Fruit fly (Drosophila melanogaster) whole organism, embryonic: ENCODE measurements around the gene Sqor.

Experiments used
- Atf-2 ChIP-seq: fragments of 200-800 bp; sonication (Bioruptor generic); optimal IDR thresholded peaks from 2 replicates; lab custom pipeline; 2016; ENCODE audit warnings: missing biosample characterization, missing genetic modification characterization
- Bdp1 ChIP-seq: fragments of 200-800 bp; sonication (Bioruptor generic); optimal IDR thresholded peaks from 3 replicates; lab custom pipeline; 2016; ENCODE audit warnings: missing biosample characterization, missing genetic modification characterization
- Blimp-1 ChIP-seq: fragments of 200-800 bp; sonication (Bioruptor generic); optimal IDR thresholded peaks from 3 replicates; lab custom pipeline; 2018; ENCODE audit warnings: missing biosample characterization, missing genetic modification characterization, mild to moderate bottlenecking, moderate library complexity, missing genetic modification reagents
- CG10147 ChIP-seq: fragments of 200-800 bp; sonication (Bioruptor generic); optimal IDR thresholded peaks from 2 replicates; lab custom pipeline; 2019; ENCODE audit warnings: missing biosample characterization, mild to moderate bottlenecking, missing genetic modification characterization, moderate library complexity
- CG10209 ChIP-seq: fragments of 200-800 bp; sonication (Bioruptor generic); optimal IDR thresholded peaks from 3 replicates; lab custom pipeline; 2017; ENCODE audit warnings: missing biosample characterization, mild to moderate bottlenecking, missing genetic modification characterization, missing genetic modification reagents
- CG10267 ChIP-seq: fragments of 200-800 bp; sonication (Bioruptor generic); optimal IDR thresholded peaks from 2 replicates; lab custom pipeline; 2018; ENCODE audit warnings: missing biosample characterization, mild to moderate bottlenecking, missing genetic modification characterization, moderate library complexity
- CG10654 ChIP-seq: fragments of 200-800 bp; sonication (Bioruptor generic); optimal IDR thresholded peaks from 2 replicates; lab custom pipeline; 2016; ENCODE audit warnings: missing biosample characterization, missing genetic modification characterization
- CG12299 ChIP-seq: fragments of 200-800 bp; sonication (Bioruptor generic); optimal IDR thresholded peaks from 2 replicates; lab custom pipeline; 2018; ENCODE audit warnings: missing biosample characterization, mild to moderate bottlenecking, missing genetic modification characterization
- CG12391 ChIP-seq: fragments of 200-800 bp; sonication (Bioruptor generic); optimal IDR thresholded peaks from 3 replicates; lab custom pipeline; 2018; ENCODE audit warnings: missing biosample characterization, mild to moderate bottlenecking, missing genetic modification characterization, moderate library complexity
- CG16863 ChIP-seq: fragments of 200-800 bp; sonication (Bioruptor generic); optimal IDR thresholded peaks from 3 replicates; lab custom pipeline; 2016; ENCODE audit warnings: missing biosample characterization, missing genetic modification characterization
- CG31365 ChIP-seq: fragments of 200-800 bp; sonication (Bioruptor generic); optimal IDR thresholded peaks from 2 replicates; lab custom pipeline; 2018; ENCODE audit warnings: missing biosample characterization, mild to moderate bottlenecking, missing genetic modification characterization
- CG4404 ChIP-seq: fragments of 200-800 bp; sonication (Bioruptor generic); IDR thresholded peaks from 2 replicates; pipeline ENCODE4 v1.3.6; 2022; ENCODE audit warnings: missing biosample characterization, missing genetic modification characterization
- CG7357 ChIP-seq: fragments of 200-800 bp; sonication (Bioruptor generic); IDR thresholded peaks from 3 replicates; pipeline ENCODE4 v1.3.6; 2022; ENCODE audit warnings: missing biosample characterization, missing genetic modification characterization
- CG7372 ChIP-seq: fragments of 200-800 bp; sonication (Bioruptor generic); IDR thresholded peaks from 2 replicates; pipeline ENCODE4 v1.3.6; 2022; ENCODE audit warnings: missing biosample characterization, missing genetic modification characterization
- CG7987 ChIP-seq: fragments of 200-800 bp; sonication (Bioruptor generic); optimal IDR thresholded peaks from 2 replicates; lab custom pipeline; 2018; ENCODE audit warnings: missing biosample characterization, mild to moderate bottlenecking, missing genetic modification characterization, moderate library complexity
- CG8924 ChIP-seq: fragments of 200-800 bp; optimal IDR thresholded peaks from 3 replicates; lab custom pipeline; 2019; ENCODE audit warnings: missing biosample characterization, mild to moderate bottlenecking, missing genetic modification characterization, moderate library complexity
- Camta ChIP-seq: fragments of 200-800 bp; sonication (Bioruptor generic); optimal IDR thresholded peaks from 2 replicates; lab custom pipeline; 2016; ENCODE audit warnings: missing biosample characterization, missing genetic modification characterization
- D19A ChIP-seq: fragments of 200-800 bp; optimal IDR thresholded peaks from 3 replicates; lab custom pipeline; 2019; ENCODE audit warnings: missing biosample characterization, mild to moderate bottlenecking, missing genetic modification characterization, moderate library complexity
- Ets65A ChIP-seq: fragments of 200-800 bp; sonication (Bioruptor generic); peaks from one replicate; lab custom pipeline; 2016; ENCODE audit warnings: missing biosample characterization, missing genetic modification characterization
- GATAe ChIP-seq: fragments of 200-800 bp; sonication (Bioruptor generic); conservative IDR thresholded peaks from 2 replicates; pipeline ENCODE4 v1.3.6; 2022; ENCODE audit warnings: missing biosample characterization, missing genetic modification characterization
- HLHmδ ChIP-seq: fragments of 200-800 bp; sonication (Bioruptor generic); optimal IDR thresholded peaks from 2 replicates; lab custom pipeline; 2018; ENCODE audit warnings: missing biosample characterization, mild to moderate bottlenecking, missing genetic modification characterization, moderate library complexity
- MTF-1 ChIP-seq: fragments of 200-800 bp; sonication (Bioruptor generic); optimal IDR thresholded peaks from 2 replicates; lab custom pipeline; 2018; ENCODE audit warnings: missing biosample characterization, mild to moderate bottlenecking, missing genetic modification characterization, borderline replicate concordance
- Max ChIP-seq: fragments of 200-800 bp; sonication (Bioruptor generic); optimal IDR thresholded peaks from 2 replicates; lab custom pipeline; 2016; ENCODE audit warnings: missing biosample characterization, mild to moderate bottlenecking, missing genetic modification characterization
- NC2β ChIP-seq: fragments of 200-800 bp; sonication (Bioruptor generic); optimal IDR thresholded peaks from 2 replicates; lab custom pipeline; 2016; ENCODE audit warnings: missing biosample characterization, missing genetic modification characterization
- Ptx1 ChIP-seq: fragments of 200-800 bp; sonication (Bioruptor generic); IDR thresholded peaks from 2 replicates; pipeline ENCODE4 v1.3.6; 2022; ENCODE audit warnings: missing biosample characterization, missing genetic modification characterization
- Spps ChIP-seq: fragments of 200-800 bp; sonication (Bioruptor generic); optimal IDR thresholded peaks from 2 replicates; lab custom pipeline; 2018; ENCODE audit warnings: missing biosample characterization, mild to moderate bottlenecking, missing genetic modification characterization
- Usf ChIP-seq: fragments of 200-800 bp; sonication (Bioruptor generic); optimal IDR thresholded peaks from 2 replicates; lab custom pipeline; 2017; ENCODE audit warnings: missing genotype, missing biosample characterization, missing genetic modification characterization
- Vsx1 ChIP-seq: fragments of 200-800 bp; sonication (Bioruptor generic); optimal IDR thresholded peaks from 2 replicates; lab custom pipeline; 2017; ENCODE audit warnings: missing biosample characterization, mild to moderate bottlenecking, missing genetic modification characterization, missing genetic modification reagents
- cas ChIP-seq: fragments of 200-800 bp; sonication (Bioruptor generic); IDR thresholded peaks from 2 replicates; pipeline ENCODE4 v1.3.6; 2022; ENCODE audit warnings: missing biosample characterization, missing genetic modification characterization
- chif ChIP-seq, 2 experiments: fragments of 200-800 bp; sonication (Bioruptor generic); optimal IDR thresholded peaks; 3 replicates each; lab custom pipeline; 2016; ENCODE audit warnings: missing biosample characterization in 2 of 2, missing genetic modification characterization in 2 of 2
- chn ChIP-seq: fragments of 200-800 bp; sonication (Bioruptor generic); optimal IDR thresholded peaks from 2 replicates; lab custom pipeline; 2016; ENCODE audit warnings: missing biosample characterization, missing genetic modification characterization
- croc ChIP-seq: fragments of 200-800 bp; sonication (Bioruptor generic); conservative IDR thresholded peaks from 3 replicates; pipeline ENCODE4 v1.3.6; 2022; ENCODE audit warnings: missing biosample characterization, missing genetic modification characterization
- dati ChIP-seq: fragments of 200-800 bp; sonication (Bioruptor generic); IDR thresholded peaks from 2 replicates; pipeline ENCODE4 v1.3.6; 2022; ENCODE audit warnings: missing biosample characterization, missing genetic modification characterization
- dmrt11E ChIP-seq: fragments of 200-800 bp; sonication (Bioruptor generic); optimal IDR thresholded peaks from 3 replicates; lab custom pipeline; 2018; ENCODE audit warnings: missing biosample characterization, mild to moderate bottlenecking, missing genetic modification characterization, moderate library complexity
- eve ChIP-seq, 2 experiments: fragments of >200 bp; optimal IDR thresholded peaks; 2 replicates each; lab custom pipeline; 2017; ENCODE audit warnings: missing biosample characterization in 2 of 2, missing genetic modification characterization in 2 of 2
- ftz-f1 ChIP-seq: fragments of 200-800 bp; sonication (Bioruptor generic); optimal IDR thresholded peaks from 2 replicates; lab custom pipeline; 2016; ENCODE audit warnings: missing biosample characterization, missing genetic modification characterization
- gfzf ChIP-seq: fragments of 200-800 bp; sonication (Bioruptor generic); optimal IDR thresholded peaks from 2 replicates; lab custom pipeline; 2016; ENCODE audit warnings: missing biosample characterization, mild to moderate bottlenecking, missing genetic modification characterization, moderate library complexity
- gsb-n ChIP-seq: fragments of 200-800 bp; sonication (Bioruptor generic); optimal IDR thresholded peaks from 3 replicates; lab custom pipeline; 2018; ENCODE audit warnings: missing biosample characterization, mild to moderate bottlenecking, missing genetic modification characterization
- hkb ChIP-seq, 2 experiments: fragments of 200-800 bp in 1 of 2; fragments of >200 bp in 1 of 2; sonication (Bioruptor generic) in 1 of 2; IDR thresholded peaks in 1 of 2; optimal IDR thresholded peaks in 1 of 2; 2 replicates each; pipeline versions ENCODE4 v1.3.6 to Lab custom; 2017 to 2022; ENCODE audit warnings: missing biosample characterization in 1 of 2, missing genetic modification characterization in 1 of 2
- lola ChIP-seq, 3 experiments: fragments of >200 bp in 2 of 3; fragments of 200-800 bp in 1 of 3; sonication (Bioruptor generic) in 1 of 3; optimal IDR thresholded peaks; 2 replicates each; lab custom pipeline; 2017 to 2019; ENCODE audit warnings: missing biosample characterization in 3 of 3, missing genetic modification characterization in 3 of 3, mild to moderate bottlenecking in 1 of 3, moderate library complexity in 1 of 3
- pho ChIP-seq: fragments of 200-800 bp; sonication (Bioruptor generic); optimal IDR thresholded peaks from 2 replicates; lab custom pipeline; 2016; ENCODE audit warnings: missing biosample characterization, missing genetic modification characterization
- sd ChIP-seq: fragments of 200-800 bp; sonication (Bioruptor generic); optimal IDR thresholded peaks from 3 replicates; lab custom pipeline; 2018; ENCODE audit warnings: missing biosample characterization, mild to moderate bottlenecking, missing genetic modification characterization, moderate library complexity
- sens ChIP-seq: fragments of 200-800 bp; sonication (Bioruptor generic); peaks from one replicate; lab custom pipeline; 2016; ENCODE audit warnings: missing biosample characterization, missing genetic modification characterization
- sima ChIP-seq: fragments of 200-800 bp; sonication (Bioruptor generic); optimal IDR thresholded peaks from 2 replicates; lab custom pipeline; 2016; ENCODE audit warnings: missing biosample characterization, missing genetic modification characterization
- slbo ChIP-seq: fragments of 200-800 bp; sonication (Bioruptor generic); IDR thresholded peaks from 2 replicates; pipeline ENCODE4 v1.3.6; 2022; ENCODE audit warnings: missing biosample characterization, missing genetic modification characterization
- tap ChIP-seq: fragments of 200-800 bp; optimal IDR thresholded peaks from 3 replicates; lab custom pipeline; 2019; ENCODE audit warnings: missing biosample characterization, mild to moderate bottlenecking, missing genetic modification characterization, moderate library complexity
- tgo ChIP-seq: fragments of 200-800 bp; sonication (Bioruptor generic); IDR thresholded peaks from 3 replicates; pipeline ENCODE4 v1.3.6; 2022; ENCODE audit warnings: missing biosample characterization, missing genetic modification characterization
- tll ChIP-seq, 2 experiments: fragments of 200-800 bp in 1 of 2; fragments of >200 bp in 1 of 2; sonication (Bioruptor generic) in 1 of 2; optimal IDR thresholded peaks; 2 replicates each; lab custom pipeline; 2017 to 2019; ENCODE audit warnings: missing biosample characterization in 2 of 2, missing genetic modification characterization in 2 of 2, mild to moderate bottlenecking in 1 of 2, moderate library complexity in 1 of 2
- toy ChIP-seq: fragments of 200-800 bp; sonication (Bioruptor generic); IDR thresholded peaks from 2 replicates; pipeline ENCODE4 v1.3.6; 2022; ENCODE audit warnings: missing biosample characterization, missing genetic modification characterization
- yki ChIP-seq: fragments of >200 bp; optimal IDR thresholded peaks from 3 replicates; lab custom pipeline; 2018

Gene Sqor

DNA sequence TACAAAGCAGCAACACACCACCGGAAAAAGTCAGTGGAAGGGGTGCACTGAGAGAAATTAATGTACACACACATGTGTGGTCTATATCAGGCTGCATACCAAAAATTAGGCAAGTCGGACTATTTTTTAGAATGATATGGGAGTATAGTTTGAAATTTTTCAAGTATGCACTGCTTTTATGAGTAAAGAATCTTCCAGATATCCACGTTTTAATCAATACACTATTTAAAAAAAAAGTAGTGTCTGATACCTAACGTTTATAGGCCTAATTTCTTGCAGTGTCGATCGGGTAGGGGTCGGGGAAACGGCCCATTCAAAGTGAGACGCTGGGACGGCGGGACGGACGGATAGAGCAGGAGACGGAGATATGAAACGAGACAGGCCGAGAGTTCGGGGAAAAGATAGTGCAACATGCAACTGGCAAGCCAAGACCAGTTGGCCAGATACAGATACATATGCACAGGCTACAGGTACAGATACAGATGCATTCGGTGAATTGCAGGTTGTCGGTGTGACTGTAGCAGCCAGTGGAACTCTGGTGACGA lies 9.5 kb upstream of the Sqor start (continued):
- peak; percentile 95 for TF ChIP-seq chn
- TF ChIP-seq Max (GFP tag; lab: Kevin White, UChicago), result peak; percentile 83
- peak; percentile 94 for TF ChIP-seq CG16863 (GFP tag; lab: Kevin White, UChicago)
- TF ChIP-seq Ptx1 (GFP tag; lab: Robert Waterston, UW), result peak; percentile 93
- peak; percentile 11 for TF ChIP-seq HLHmδ (GFP tag; lab: Kevin White, UChicago)
- peak; percentile 96 for TF ChIP-seq gsb-n (tag; lab: Kevin White, UChicago)
- peak; percentile 93 to 98 for TF ChIP-seq chif (GFP tag; optimal IDR thresholded peaks at IDR 0.05; lab: Kevin White, UChicago)
- peak; percentile 51 for TF ChIP-seq sd
- peak; percentile 55 for TF ChIP-seq CG7987 (GFP tag; lab: Kevin White, UChicago)
- peak; percentile 94 for TF ChIP-seq Camta (GFP tag; lab: Kevin White, UChicago)
- TF ChIP-seq CG4404, result peak; percentile 97
- peak; percentile 85 to 93 for TF ChIP-seq tll (GFP tag; optimal IDR thresholded peaks at IDR 0.05; lab: Kevin White, UChicago)
- TF ChIP-seq ftz-f1, result no peak
- peak; percentile 83 for TF ChIP-seq CG7357 (GFP tag; lab: Robert Waterston, UW)
- TF ChIP-seq toy, result no peak
- peak; percentile 93 for TF ChIP-seq D19A (tag; lab: Kevin White, UChicago)
- TF ChIP-seq CG12391, result peak; percentile 96
- TF ChIP-seq croc, result peak; percentile 95
- TF ChIP-seq CG12299 (tag; lab: Kevin White, UChicago), result peak; percentile 80
- peak; percentile 43 for TF ChIP-seq dati (GFP tag; lab: Robert Waterston, UW)
- TF ChIP-seq CG8924, result peak; percentile 96
- TF ChIP-seq Ets65A, result peak; percentile 99
- TF ChIP-seq gfzf (GFP tag; lab: Kevin White, UChicago), result peak; percentile 4
- TF ChIP-seq CG7372 (GFP tag; lab: Robert Waterston, UW), result peak; percentile 79
- TF ChIP-seq yki (lab: Kevin White, UChicago), result no peak
- TF ChIP-seq sens, result peak; percentile 100
- peak; percentile 95 for TF ChIP-seq CG10209 (GFP tag; lab: Kevin White, UChicago)
- peak; percentile 94 for TF ChIP-seq Blimp-1
- peak; percentile 88 for TF ChIP-seq tgo
- TF ChIP-seq cas (GFP tag; lab: Robert Waterston, UW), result no peak
- TF ChIP-seq CG10654 (GFP tag; lab: Kevin White, UChicago), result peak; percentile 91
- peak; percentile 82 for TF ChIP-seq Vsx1 (GFP tag; lab: Kevin White, UChicago)
- TF ChIP-seq hkb (optimal IDR thresholded peaks at IDR 0.05; lab: Kevin White, UChicago), result no peak
- TF ChIP-seq hkb (GFP tag; IDR thresholded peaks at IDR 0.05; lab: Robert Waterston, UW), result peak; percentile 91
- TF ChIP-seq CG31365 (tag; lab: Kevin White, UChicago), result peak; percentile 74
- peak in 1 of 3 experiments; percentile 99 for TF ChIP-seq lola (GFP tag; optimal IDR thresholded peaks at IDR 0.05; lab: Kevin White, UChicago)
- TF ChIP-seq eve (GFP tag; optimal IDR thresholded peaks at IDR 0.05; lab: Kevin White, UChicago), result peak; percentile 98 to 99
- peak; percentile 57 for TF ChIP-seq pho
- TF ChIP-seq Bdp1 (GFP tag; lab: Kevin White, UChicago), result peak; percentile 84
- peak; percentile 93 for TF ChIP-seq CG10267
- TF ChIP-seq tap, result peak; percentile 93
- peak; percentile 93 for TF ChIP-seq Atf-2 (GFP tag; lab: Kevin White, UChicago)
- peak; percentile 79 for TF ChIP-seq MTF-1 (GFP tag; lab: Kevin White, UChicago)
- peak; percentile 14 for TF ChIP-seq sima (GFP tag; lab: Kevin White, UChicago)
- peak; percentile 51 for TF ChIP-seq slbo (GFP tag; lab: Robert Waterston, UW)
- no peak for TF ChIP-seq GATAe (GFP tag; lab: Robert Waterston, UW)
- peak; percentile 75 for TF ChIP-seq CG10147 (GFP tag; lab: Kevin White, UChicago)
- TF ChIP-seq Usf (GFP tag; lab: Kevin White, UChicago), result peak; percentile 86
- peak; percentile 95 for TF ChIP-seq Spps (tag; lab: Kevin White, UChicago)
- peak; percentile 98 for TF ChIP-seq dmrt11E (tag; lab: Kevin White, UChicago)
- TF ChIP-seq NC2β, result peak; percentile 94
